Fruit fly (Drosophila melanogaster) whole organism, embryonic: ENCODE data around the gene ZnT77C.

Source experiments
- Atf-2 ChIP-seq: fragments of 200-800 bp; sonication (Bioruptor generic); optimal IDR thresholded peaks from 2 replicates; lab custom pipeline; 2016; ENCODE audit warnings: missing biosample characterization, missing genetic modification characterization
- CG12391 ChIP-seq: fragments of 200-800 bp; sonication (Bioruptor generic); optimal IDR thresholded peaks from 3 replicates; lab custom pipeline; 2018; ENCODE audit warnings: missing biosample characterization, mild to moderate bottlenecking, missing genetic modification characterization, moderate library complexity
- CG1647 ChIP-seq: fragments of 200-800 bp; sonication (Bioruptor generic); optimal IDR thresholded peaks from 3 replicates; lab custom pipeline; 2016; ENCODE audit warnings: missing biosample characterization, missing genetic modification characterization
- CG16813 ChIP-seq: fragments of 200-800 bp; sonication (Bioruptor generic); IDR thresholded peaks from 3 replicates; pipeline ENCODE4 v1.3.6; 2022; ENCODE audit warnings: missing biosample characterization, missing genetic modification characterization; ENCODE audit not compliant: partially characterized antibody
- CG6791 ChIP-seq: fragments of 200-800 bp; sonication (Bioruptor generic); IDR thresholded peaks from 3 replicates; pipeline ENCODE4 v1.3.6; 2022; ENCODE audit warnings: missing biosample characterization, missing genetic modification characterization; ENCODE audit not compliant: partially characterized antibody
- CG8944 ChIP-seq: fragments of 200-800 bp; sonication (Bioruptor generic); optimal IDR thresholded peaks from 3 replicates; lab custom pipeline; 2016; ENCODE audit warnings: missing biosample characterization, missing genetic modification characterization
- Lhr ChIP-seq: fragments of 200-800 bp; sonication (Bioruptor generic); optimal IDR thresholded peaks from 3 replicates; lab custom pipeline; 2017; ENCODE audit warnings: mild to moderate bottlenecking, missing biosample characterization, missing genetic modification reagents, missing genetic modification characterization
- Lim3 ChIP-seq: fragments of 200-800 bp; sonication (Bioruptor generic); IDR thresholded peaks from 2 replicates; pipeline ENCODE4 v1.3.6; 2022; ENCODE audit warnings: missing biosample characterization, missing genetic modification characterization
- Taf1 ChIP-seq: fragments of 200-800 bp; sonication (Bioruptor generic); IDR thresholded peaks from 2 replicates; pipeline ENCODE4 v1.3.6; 2022; ENCODE audit warnings: missing biosample characterization, missing genetic modification characterization
- ase ChIP-seq: fragments of 200-800 bp; sonication (Bioruptor generic); IDR thresholded peaks from 3 replicates; pipeline ENCODE4 v1.3.6; 2022; ENCODE audit warnings: missing biosample characterization, missing genetic modification characterization
- bbx ChIP-seq: fragments of 200-800 bp; sonication (Bioruptor generic); IDR thresholded peaks from 2 replicates; pipeline ENCODE4 v1.3.6; 2022; ENCODE audit warnings: missing biosample characterization, missing genetic modification characterization; ENCODE audit not compliant: partially characterized antibody
- pan ChIP-seq, 4 experiments: fragments of >200 bp in 3 of 4; fragments of 200-800 bp in 1 of 4; sonication (Bioruptor generic) in 1 of 4; optimal IDR thresholded peaks in 3 of 4; IDR thresholded peaks in 1 of 4; 2 replicates each; pipeline versions ENCODE4 v1.3.6 to Lab custom; 2017 to 2022; ENCODE audit warnings: missing biosample characterization in 2 of 4, missing genetic modification characterization in 2 of 4, mixed read lengths in 1 of 4
- ssp ChIP-seq: fragments of 200-800 bp; sonication (Bioruptor generic); IDR thresholded peaks from 2 replicates; pipeline ENCODE4 v1.3.6; 2022; ENCODE audit warnings: missing biosample characterization, missing genetic modification characterization

dm6 chr3L:20467433-20467832 is 27.3 kb downstream of the ZnT77C start:
- no peak for TF ChIP-seq CG1647 (GFP tag; lab: Kevin White, UChicago)
- TF ChIP-seq pan (optimal IDR thresholded peaks at IDR 0.05; lab: Kevin White, UChicago) = no peak
- no peak for TF ChIP-seq pan (GFP tag; optimal IDR thresholded peaks at IDR 0.05 in 1 of 2, IDR thresholded peaks at IDR 0.05 in 1 of 2)
- no peak for TF ChIP-seq bbx (GFP tag; lab: Robert Waterston, UW)
- TF ChIP-seq Lhr (GFP tag; lab: Kevin White, UChicago) = no peak
- TF ChIP-seq CG16813 (GFP tag; lab: Robert Waterston, UW) = no peak
- no peak for TF ChIP-seq ase (GFP tag; lab: Robert Waterston, UW)
- no peak for TF ChIP-seq ssp (GFP tag; lab: Robert Waterston, UW)
- TF ChIP-seq CG6791 (GFP tag; lab: Robert Waterston, UW) = no peak
- no peak for TF ChIP-seq Taf1 (GFP tag; lab: Robert Waterston, UW)
- TF ChIP-seq Atf-2 (GFP tag; lab: Kevin White, UChicago) = no peak
- TF ChIP-seq Lim3 = no peak
- TF ChIP-seq CG8944 (GFP tag; lab: Kevin White, UChicago) = no peak
- TF ChIP-seq CG12391 (tag; lab: Kevin White, UChicago) = no peak
